Worm (Caenorhabditis elegans) whole organism, young adult: ENCODE measurements around the gene R04E5.7.

Experiments used
- B0019.2 ChIP-seq: fragments of 200-800 bp; sonication (Bioruptor generic); conservative IDR thresholded peaks from 2 replicates; pipeline ENCODE4 v1.3.6; 2022; ENCODE audit warnings: missing genetic modification reagents, missing genetic modification characterization, missing compliant biosample characterization
- D2030.7 ChIP-seq: fragments of 200-800 bp; sonication (Bioruptor generic); IDR thresholded peaks from 2 replicates; pipeline ENCODE4 v1.3.6; 2022; ENCODE audit warnings: missing genetic modification reagents, missing genetic modification characterization, missing compliant biosample characterization
- F10E7.11 ChIP-seq: sonication (generic microtip); optimal IDR thresholded peaks from 2 replicates; lab custom pipeline; 2017; ENCODE audit warnings: mild to moderate bottlenecking, missing genetic modification characterization, moderate library complexity, missing compliant biosample characterization
- F55B11.4 ChIP-seq: sonication (generic microtip); optimal IDR thresholded peaks from 2 replicates; lab custom pipeline; 2016; ENCODE audit warnings: missing compliant biosample characterization, missing genetic modification characterization, borderline replicate concordance; ENCODE audit not compliant: insufficient read depth
- T07F8.4 ChIP-seq: sonication (generic microtip); optimal IDR thresholded peaks from 2 replicates; lab custom pipeline; 2016; ENCODE audit warnings: mild to moderate bottlenecking, missing genetic modification characterization, moderate library complexity, missing compliant biosample characterization
- Y53G8AR.9 ChIP-seq: fragments of 200-800 bp; sonication (Bioruptor generic); conservative IDR thresholded peaks from 2 replicates; pipeline ENCODE4 v1.3.6; 2022; ENCODE audit warnings: missing genetic modification reagents, missing genetic modification characterization, missing compliant biosample characterization
- ama-1 ChIP-seq, 3 experiments: fragments of 150-350 bp in 1 of 3; sonication (generic microtip) in 2 of 3; optimal IDR thresholded peaks; 2 replicates each; lab custom pipeline; 2014 to 2018; ENCODE audit warnings: missing biosample characterization in 2 of 3, missing genetic modification characterization in 2 of 3, missing genetic modification reagents in 2 of 3
- aptf-2 ChIP-seq: fragments of 200-800 bp; sonication (Bioruptor generic); conservative IDR thresholded peaks from 2 replicates; pipeline ENCODE4 v1.3.6; 2022; ENCODE audit warnings: missing genetic modification reagents, missing genetic modification characterization, missing compliant biosample characterization
- aptf-3 ChIP-seq: fragments of 200-800 bp; sonication (Bioruptor generic); IDR thresholded peaks from 2 replicates; pipeline ENCODE4 v1.3.6; 2022; ENCODE audit warnings: missing genetic modification characterization, missing compliant biosample characterization
- atf-7 ChIP-seq: sonication (generic microtip); optimal IDR thresholded peaks from 2 replicates; lab custom pipeline; 2017; ENCODE audit warnings: mild to moderate bottlenecking, missing genetic modification characterization, missing compliant biosample characterization
- athp-1 ChIP-seq: sonication (generic microtip); optimal IDR thresholded peaks from 2 replicates; lab custom pipeline; 2017; ENCODE audit warnings: mild to moderate bottlenecking, missing genetic modification characterization, missing compliant biosample characterization
- attf-5 ChIP-seq: fragments of 200-800 bp; sonication (Bioruptor generic); optimal IDR thresholded peaks from 2 replicates; lab custom pipeline; 2018; ENCODE audit warnings: mild to moderate bottlenecking, missing genetic modification characterization, missing compliant biosample characterization
- bed-1 ChIP-seq: fragments of 200-800 bp; sonication (Bioruptor generic); IDR thresholded peaks from 2 replicates; pipeline ENCODE4 v1.3.6; 2022; ENCODE audit warnings: missing genetic modification reagents, missing genetic modification characterization, missing compliant biosample characterization
- bed-2 ChIP-seq: fragments of 200-800 bp; sonication (Bioruptor generic); IDR thresholded peaks from 2 replicates; pipeline ENCODE4 v1.3.6; 2022; ENCODE audit warnings: missing genetic modification reagents, missing genetic modification characterization, missing compliant biosample characterization
- cebp-1 ChIP-seq, 2 experiments: fragments of 200-800 bp in 1 of 2; sonication (Bioruptor generic) in 1 of 2; sonication (generic microtip) in 1 of 2; IDR thresholded peaks in 1 of 2; optimal IDR thresholded peaks in 1 of 2; 2 replicates each; pipeline versions ENCODE4 v1.3.6 to Lab custom; 2017 to 2022; ENCODE audit warnings: missing compliant biosample characterization in 2 of 2, missing genetic modification characterization in 2 of 2, mild to moderate bottlenecking in 1 of 2, missing genetic modification reagents in 1 of 2, moderate library complexity in 1 of 2
- ceh-79 ChIP-seq: sonication (generic microtip); optimal IDR thresholded peaks from 2 replicates; lab custom pipeline; 2017; ENCODE audit warnings: mild to moderate bottlenecking, missing genetic modification characterization, missing compliant biosample characterization
- dpff-1 ChIP-seq: sonication (generic microtip); optimal IDR thresholded peaks from 2 replicates; lab custom pipeline; 2017; ENCODE audit warnings: mild to moderate bottlenecking, missing genetic modification characterization, missing compliant biosample characterization
- efl-1 ChIP-seq: fragments of 150-350 bp; optimal IDR thresholded peaks from 2 replicates; lab custom pipeline; 2014; ENCODE audit warnings: missing biosample characterization, missing genetic modification reagents, missing genetic modification characterization
- egl-44 ChIP-seq: fragments of 200-800 bp; sonication (Bioruptor generic); IDR thresholded peaks from 2 replicates; pipeline ENCODE4 v1.3.6; 2022; ENCODE audit warnings: missing genetic modification reagents, missing genetic modification characterization, missing compliant biosample characterization
- ekl-4 ChIP-seq: fragments of 200-800 bp; sonication (Bioruptor generic); IDR thresholded peaks from 2 replicates; pipeline ENCODE4 v1.3.6; 2022; ENCODE audit warnings: missing genetic modification reagents, missing genetic modification characterization, missing compliant biosample characterization
- ets-4 ChIP-seq: fragments of 200-800 bp; sonication (Bioruptor generic); optimal IDR thresholded peaks from 2 replicates; lab custom pipeline; 2018; ENCODE audit warnings: mild to moderate bottlenecking, missing genetic modification characterization, missing compliant biosample characterization
- fkh-3 ChIP-seq: sonication (generic microtip); optimal IDR thresholded peaks from 2 replicates; lab custom pipeline; 2016; ENCODE audit warnings: mild to moderate bottlenecking, missing genetic modification characterization, missing compliant biosample characterization
- hlh-26 ChIP-seq: fragments of 200-800 bp; sonication (Bioruptor generic); conservative IDR thresholded peaks from 2 replicates; pipeline ENCODE4 v1.3.6; 2022; ENCODE audit warnings: missing genetic modification reagents, missing genetic modification characterization, missing compliant biosample characterization
- let-607 ChIP-seq, 2 experiments: fragments of 200-800 bp in 1 of 2; sonication (Bioruptor generic) in 1 of 2; sonication (generic microtip) in 1 of 2; optimal IDR thresholded peaks; 2 replicates each; lab custom pipeline; 2016 to 2018; ENCODE audit warnings: mild to moderate bottlenecking in 2 of 2, missing compliant biosample characterization in 2 of 2, missing genetic modification characterization in 2 of 2, moderate library complexity in 2 of 2, missing genotype in 1 of 2
- lin-26 ChIP-seq: fragments of 200-800 bp; sonication (Bioruptor generic); IDR thresholded peaks from 2 replicates; pipeline ENCODE4 v1.3.6; 2022; ENCODE audit warnings: missing genetic modification reagents, missing genetic modification characterization, missing compliant biosample characterization
- lin-40 ChIP-seq: sonication (generic microtip); optimal IDR thresholded peaks from 2 replicates; lab custom pipeline; 2016; ENCODE audit warnings: missing genetic modification characterization, mild to moderate bottlenecking, missing compliant biosample characterization, missing genotype, missing genetic modification reagents
- lsl-1 ChIP-seq: fragments of 200-800 bp; sonication (Bioruptor generic); optimal IDR thresholded peaks from 2 replicates; lab custom pipeline; 2018; ENCODE audit warnings: mild to moderate bottlenecking, missing genetic modification characterization, moderate library complexity, missing compliant biosample characterization
- madf-8 ChIP-seq: fragments of 200-800 bp; sonication (Bioruptor generic); conservative IDR thresholded peaks from 2 replicates; pipeline ENCODE4 v1.3.6; 2022; ENCODE audit warnings: missing genetic modification reagents, missing genetic modification characterization, missing compliant biosample characterization
- nfya-2 ChIP-seq: fragments of 200-800 bp; sonication (Bioruptor generic); IDR thresholded peaks from 2 replicates; pipeline ENCODE4 v1.3.6; 2022; ENCODE audit warnings: missing genetic modification reagents, missing genetic modification characterization, missing compliant biosample characterization
- nfyb-1 ChIP-seq: fragments of 200-800 bp; sonication (Bioruptor generic); IDR thresholded peaks from 2 replicates; pipeline ENCODE4 v1.3.6; 2022; ENCODE audit warnings: missing genetic modification reagents, missing genetic modification characterization, missing compliant biosample characterization
- nhr-120 ChIP-seq: fragments of 200-800 bp; sonication (Bioruptor generic); IDR thresholded peaks from 2 replicates; pipeline ENCODE4 v1.3.6; 2022; ENCODE audit warnings: missing genetic modification characterization, missing compliant biosample characterization
- pbrm-1 ChIP-seq: fragments of 200-800 bp; sonication (Bioruptor generic); IDR thresholded peaks from 2 replicates; pipeline ENCODE4 v1.3.6; 2022; ENCODE audit warnings: missing genetic modification reagents, missing genetic modification characterization, missing compliant biosample characterization
- rcor-1 ChIP-seq: fragments of 200-800 bp; sonication (Bioruptor generic); IDR thresholded peaks from 2 replicates; pipeline ENCODE4 v1.3.6; 2022; ENCODE audit warnings: missing genetic modification reagents, missing genetic modification characterization, missing compliant biosample characterization
- repo-1 ChIP-seq: sonication (generic microtip); optimal IDR thresholded peaks from 2 replicates; lab custom pipeline; 2017; ENCODE audit warnings: mild to moderate bottlenecking, missing genetic modification characterization, missing compliant biosample characterization
- snpc-1.3 ChIP-seq: sonication (generic microtip); optimal IDR thresholded peaks from 2 replicates; lab custom pipeline; 2017; ENCODE audit warnings: missing genetic modification characterization, mild to moderate bottlenecking, missing compliant biosample characterization, antibody characterized with exemption, moderate library complexity, missing genotype, missing genetic modification reagents; ENCODE audit not compliant: insufficient read depth
- sptf-2 ChIP-seq: fragments of 200-800 bp; sonication (Bioruptor generic); optimal IDR thresholded peaks from 2 replicates; lab custom pipeline; 2018; ENCODE audit warnings: mild to moderate bottlenecking, missing genetic modification characterization, missing compliant biosample characterization
- tbp1 ChIP-seq: fragments of 200-800 bp; sonication (Bioruptor generic); optimal IDR thresholded peaks from 2 replicates; lab custom pipeline; 2018; ENCODE audit warnings: mild to moderate bottlenecking, missing genetic modification characterization, missing compliant biosample characterization
- zfh-2 ChIP-seq: fragments of 200-800 bp; sonication (Bioruptor generic); conservative IDR thresholded peaks from 2 replicates; pipeline ENCODE4 v1.3.6; 2022; ENCODE audit warnings: missing genetic modification reagents, missing genetic modification characterization, missing compliant biosample characterization
- zim-3 ChIP-seq: sonication (generic microtip); optimal IDR thresholded peaks from 2 replicates; lab custom pipeline; 2017; ENCODE audit warnings: mild to moderate bottlenecking, missing genetic modification characterization, moderate library complexity, missing compliant biosample characterization
- ztf-22 ChIP-seq: fragments of 200-800 bp; sonication (Bioruptor generic); optimal IDR thresholded peaks from 2 replicates; lab custom pipeline; 2018; ENCODE audit warnings: mild to moderate bottlenecking, missing genetic modification characterization, moderate library complexity, missing compliant biosample characterization
- ztf-28 ChIP-seq: fragments of 200-800 bp; sonication (Bioruptor generic); IDR thresholded peaks from 2 replicates; pipeline ENCODE4 v1.3.6; 2022; ENCODE audit warnings: missing genetic modification reagents, missing genetic modification characterization, missing compliant biosample characterization
- ztf-6 ChIP-seq: fragments of 200-800 bp; sonication (Bioruptor generic); IDR thresholded peaks from 2 replicates; pipeline ENCODE4 v1.3.6; 2022; ENCODE audit warnings: missing genetic modification reagents, missing genetic modification characterization, missing compliant biosample characterization

R04E5.7 gene

DNA sequence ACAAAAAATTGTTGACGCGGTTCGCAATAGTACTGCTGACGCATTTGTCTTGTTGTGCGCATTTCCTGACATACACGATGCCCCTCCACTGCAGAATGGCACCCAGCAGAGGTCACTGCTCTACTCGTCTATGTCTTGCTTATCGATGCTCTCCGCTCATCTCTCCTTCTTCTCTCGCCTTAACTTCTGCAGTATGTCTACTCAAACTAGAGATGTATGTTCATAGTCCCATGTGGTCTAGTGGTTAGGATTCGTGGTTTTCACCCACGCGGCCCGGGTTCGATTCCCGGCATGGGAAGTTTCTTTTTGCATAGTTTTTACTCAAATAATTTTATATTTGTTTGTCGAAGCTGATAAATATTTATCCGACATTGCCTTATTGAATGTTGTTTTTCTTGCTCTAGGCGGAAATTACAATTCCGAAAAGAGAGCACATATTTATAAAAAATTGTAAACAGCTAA, 38.9 kb upstream of the R04E5.7 start, which contains the start of gene C28G1.2 (continued):
- TF ChIP-seq F55B11.4 (tag; lab: Kevin White, UChicago) (no peak), nfyb-1 (GFP tag; lab: Robert Waterston, UW) (peak; percentile 87), ets-4 (GFP tag; lab: Kevin White, UChicago) (peak; percentile 82), Y53G8AR.9 (peak; percentile 68; the same call in 1 of the 2 replicates), bed-1 (GFP tag; lab: Robert Waterston, UW) (no peak), ztf-6 (GFP tag; lab: Robert Waterston, UW) (peak; percentile 81), ceh-79 (tag; lab: Kevin White, UChicago) (peak; percentile 79), bed-2 (GFP tag; lab: Robert Waterston, UW) (no peak), efl-1 (GFP tag; lab: Kevin White, UChicago) (peak; percentile 25), pbrm-1 (GFP tag; lab: Robert Waterston, UW) (peak; percentile 94), ztf-28 (peak; percentile 62; the same call in 1 of the 2 replicates), F10E7.11 (tag; lab: Kevin White, UChicago) (peak; percentile 84), ama-1 (optimal IDR thresholded peaks at IDR 0.05; lab: Kevin White, UChicago) (no peak), ama-1 (GFP tag; optimal IDR thresholded peaks at IDR 0.05; lab: Kevin White, UChicago) (peak; percentile 79 to 92), attf-5 (GFP tag; lab: Kevin White, UChicago) (peak; percentile 91), egl-44 (GFP tag; lab: Robert Waterston, UW) (peak; percentile 94), repo-1 (tag; lab: Kevin White, UChicago) (peak; percentile 92), zim-3 (tag; lab: Kevin White, UChicago) (peak; percentile 88), lsl-1 (GFP tag; lab: Kevin White, UChicago) (peak; percentile 20), athp-1 (tag; lab: Kevin White, UChicago) (peak; percentile 86), ztf-22 (GFP tag; lab: Kevin White, UChicago) (peak; percentile 83), T07F8.4 (tag; lab: Kevin White, UChicago) (peak; percentile 90), atf-7 (tag; lab: Kevin White, UChicago) (peak; percentile 89), hlh-26 (GFP tag; lab: Robert Waterston, UW) (0 out of 2 replicates have a peak, but pooled peaks have one; percentile 54), tbp1 (GFP tag; lab: Kevin White, UChicago) (peak; percentile 100), zfh-2 (no peak; the same call in none of the 2 replicates), D2030.7 (peak; percentile 84), cebp-1 (GFP tag; IDR thresholded peaks at IDR 0.05; lab: Robert Waterston, UW) (peak; percentile 70; the same call in 1 of the 2 replicates), cebp-1 (tag; optimal IDR thresholded peaks at IDR 0.05; lab: Kevin White, UChicago) (peak; percentile 92), B0019.2 (GFP tag; lab: Robert Waterston, UW) (0 out of 2 replicates have a peak, but pooled peaks have one; percentile 45), rcor-1 (peak; percentile 87), madf-8 (GFP tag; lab: Robert Waterston, UW) (0 out of 2 replicates have a peak, but pooled peaks have one; percentile 25), lin-40 (tag; lab: Kevin White, UChicago) (peak; percentile 96), fkh-3 (tag; lab: Kevin White, UChicago) (peak; percentile 70), sptf-2 (peak; percentile 87), lin-26 (peak; percentile 99)

DNA sequence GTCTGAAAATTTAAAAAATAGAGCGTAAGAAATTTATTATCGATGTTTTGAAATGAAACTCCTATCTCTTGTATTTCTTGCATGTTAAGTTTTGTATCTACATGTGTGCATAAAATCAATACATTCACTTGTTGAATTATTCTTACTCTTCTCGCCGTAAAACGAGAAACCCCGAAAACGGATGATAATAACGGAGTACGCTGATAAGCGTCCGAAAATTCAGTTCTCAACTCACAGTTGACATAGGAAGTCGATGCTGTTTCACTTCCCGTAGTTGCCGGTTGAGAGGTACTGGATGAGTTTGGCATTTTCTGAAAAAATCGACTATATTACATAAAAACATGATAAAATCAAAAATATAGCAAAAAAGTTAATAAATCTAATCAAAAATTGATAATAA, 38.3 kb upstream of the R04E5.7 start, which contains the start of gene sec-15:
Gene sec-15, minus strand, starts transcription at position 311 of the 400 bp plus-strand sequence.
- no peak for TF ChIP-seq nhr-120 (GFP tag; lab: Robert Waterston, UW)
- no peak for TF ChIP-seq let-607 (tag; optimal IDR thresholded peaks at IDR 0.05; lab: Kevin White, UChicago)
- TF ChIP-seq ztf-28, result no peak
- TF ChIP-seq athp-1 (tag; lab: Kevin White, UChicago), result no peak
- no peak for TF ChIP-seq aptf-3
- TF ChIP-seq F55B11.4 (tag; lab: Kevin White, UChicago), result no peak
- no peak for TF ChIP-seq snpc-1.3 (tag; lab: Kevin White, UChicago)
- no peak for TF ChIP-seq sptf-2
- no peak for TF ChIP-seq nfya-2 (GFP tag; lab: Robert Waterston, UW)
- TF ChIP-seq ekl-4 (GFP tag; lab: Robert Waterston, UW), result no peak
- TF ChIP-seq aptf-2 (GFP tag; lab: Robert Waterston, UW), result no peak
- TF ChIP-seq Y53G8AR.9, result no peak
- no peak for TF ChIP-seq dpff-1 (tag; lab: Kevin White, UChicago)
